Fruit fly (Drosophila melanogaster): ENCODE measurements around the gene MED11.

The MED11 gene

dm6 chr3L:18747953-18748756, 2.5 kb downstream of the MED11 start, which contains the start of the genes Nufip and Atg3 (continued):
- TF ChIP-seq CG16779 (GFP tag; IDR thresholded peaks at IDR 0.05) (0 out of 2 replicates have a peak, but pooled peaks have one; percentile 42), nerfin-1 (tag; optimal IDR thresholded peaks at IDR 0.05) (peak; percentile 16), knrl (GFP tag; IDR thresholded peaks at IDR 0.05; ENCODE audit: partially characterized antibody) (peak; percentile 74; the same call in 2 of the 3 replicates), dmrt11E (tag; optimal IDR thresholded peaks at IDR 0.05) (peak; percentile 38), B-H2 (GFP tag; optimal IDR thresholded peaks at IDR 0.05) (peak; percentile 33), HLH54F (GFP tag; optimal IDR thresholded peaks at IDR 0.05) (peak; percentile 48), dmrt99B (tag; optimal IDR thresholded peaks at IDR 0.05) (peak; percentile 22), sug (tag; optimal IDR thresholded peaks at IDR 0.05) (peak; percentile 67), hbn (GFP tag; IDR thresholded peaks at IDR 0.05; ENCODE audit: partially characterized antibody) (peak; percentile 75), CG1233 (GFP tag; optimal IDR thresholded peaks at IDR 0.05) (peak; percentile 14), CG12391 (tag; optimal IDR thresholded peaks at IDR 0.05) (peak; percentile 66), Hr3 (GFP tag; optimal IDR thresholded peaks at IDR 0.05) (peak; percentile 11), CG10267 (tag; optimal IDR thresholded peaks at IDR 0.05) (peak; percentile 55), CG1602 (GFP tag; optimal IDR thresholded peaks at IDR 0.05) (peak; percentile 25), inv (GFP tag; IDR thresholded peaks at IDR 0.05; ENCODE audit: partially characterized antibody) (peak; percentile 75), TFAM (GFP tag; optimal IDR thresholded peaks at IDR 0.05) (no peak)

dm6 chr3L:18749807-18750206, 4.2 kb downstream of the MED11 start:
- TF ChIP-seq C15 (GFP tag; IDR thresholded peaks at IDR 0.05) (no peak), vvl (GFP tag; IDR thresholded peaks at IDR 0.05) (0 out of 2 replicates have a peak, but pooled peaks have one; percentile 19), CG3847 (GFP tag; IDR thresholded peaks at IDR 0.05) (0 out of 2 replicates have a peak, but pooled peaks have one; percentile 29), Med (GFP tag) (peak; percentile 54), sob (GFP tag; IDR thresholded peaks at IDR 0.05) (0 out of 2 replicates have a peak, but pooled peaks have one; percentile 46), sens (GFP tag) (peak; percentile 24), CG42726 (GFP tag; IDR thresholded peaks at IDR 0.05; ENCODE audit: partially characterized antibody) (peak; percentile 52; the same call in 1 of the 2 replicates), ind (GFP tag; optimal IDR thresholded peaks at IDR 0.05) (no peak), CG8478 (optimal IDR thresholded peaks at IDR 0.05) (peak; percentile 55)

dm6 chr3L:18753827-18754226, 8.2 kb downstream of the MED11 start:
- TF ChIP-seq CG15011 (GFP tag; optimal IDR thresholded peaks at IDR 0.05) (no peak), row (GFP tag; IDR thresholded peaks at IDR 0.05) (no peak), Med (GFP tag) (peak; percentile 63), Ravus (GFP tag; IDR thresholded peaks at IDR 0.05) (0 out of 2 replicates have a peak, but pooled peaks have one; percentile 3), CG10209 (GFP tag; optimal IDR thresholded peaks at IDR 0.05) (no peak), CG12769 (tag; optimal IDR thresholded peaks at IDR 0.05) (peak; percentile 27), bbx (GFP tag; IDR thresholded peaks at IDR 0.05; ENCODE audit: partially characterized antibody) (peak; percentile 41; the same call in 1 of the 2 replicates), CG13894 (tag; optimal IDR thresholded peaks at IDR 0.05) (peak; percentile 51), hkb (optimal IDR thresholded peaks at IDR 0.05) (no peak), hkb (GFP tag; IDR thresholded peaks at IDR 0.05) (peak; percentile 28; the same call in 1 of the 2 replicates), Scr (GFP tag; IDR thresholded peaks at IDR 0.05; ENCODE audit: partially characterized antibody) (no peak), kni (GFP tag; optimal IDR thresholded peaks at IDR 0.05) (peak; percentile 70), CG33557 (GFP tag; optimal IDR thresholded peaks at IDR 0.05) (peak; percentile 41), Dref (GFP tag; IDR thresholded peaks at IDR 0.05) (no peak), Pdp1 (GFP tag; optimal IDR thresholded peaks at IDR 0.05) (peak in 1 of 2 experiments; percentile 97), YL-1 (GFP tag; optimal IDR thresholded peaks at IDR 0.05) (no peak), Eip74EF (GFP tag; optimal IDR thresholded peaks at IDR 0.05) (peak in 1 of 2 experiments; percentile 38), vvl (GFP tag; IDR thresholded peaks at IDR 0.05) (peak; percentile 32; the same call in 1 of the 2 replicates), sob (GFP tag; IDR thresholded peaks at IDR 0.05) (peak; percentile 33; the same call in 1 of the 2 replicates), CG9215 (GFP tag; IDR thresholded peaks at IDR 0.05) (no peak), onecut (GFP tag; IDR thresholded peaks at IDR 0.05) (peak; percentile 23; the same call in 1 of the 2 replicates), HLHmδ (GFP tag; optimal IDR thresholded peaks at IDR 0.05) (peak; percentile 77), pros (GFP tag; optimal IDR thresholded peaks at IDR 0.05) (peak; percentile 63)
